Fruit fly (Drosophila melanogaster): ENCODE results near the gene Raf.

The Raf gene

DNA sequence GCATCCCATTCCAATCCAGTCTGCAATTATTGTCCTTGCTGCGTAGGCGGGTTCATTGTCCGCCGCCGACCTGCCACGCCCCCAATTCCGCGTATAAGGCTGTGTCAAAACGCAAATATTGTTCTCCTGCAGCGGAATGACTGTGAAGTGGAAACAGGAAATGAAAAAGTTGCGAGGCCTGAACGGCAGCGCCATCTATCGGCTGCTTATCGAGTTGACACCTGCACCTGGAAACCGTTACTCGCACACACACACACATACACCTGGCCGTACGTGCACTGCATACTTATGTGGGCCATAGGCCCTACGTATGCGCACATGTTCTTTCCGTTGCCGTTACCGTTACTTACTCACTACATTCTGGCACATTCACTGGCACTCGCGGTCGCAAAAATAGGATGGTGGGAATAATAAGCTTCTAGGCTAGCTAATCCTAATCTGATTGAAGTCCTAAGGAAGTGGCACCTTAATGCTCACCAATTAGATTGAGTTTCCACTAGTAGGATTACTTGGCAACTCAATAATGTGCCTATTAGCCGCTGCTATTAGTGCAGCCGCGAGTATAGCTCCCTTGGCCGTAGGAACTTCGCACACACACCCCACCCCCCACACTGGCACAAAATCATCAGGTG is 36.5 kb upstream of the Raf start:
- TF ChIP-seq nmo (GFP tag; optimal IDR thresholded peaks at IDR 0.05) = no peak
- TF ChIP-seq CG31388 (GFP tag; optimal IDR thresholded peaks at IDR 0.05) = no peak
- TF ChIP-seq D (optimal IDR thresholded peaks at IDR 0.05) = no peak
- TF ChIP-seq D (GFP tag; optimal IDR thresholded peaks at IDR 0.05) = no peak
- TF ChIP-seq gsb (GFP tag; IDR thresholded peaks at IDR 0.05) = no peak
- TF ChIP-seq CG11504 (tag; optimal IDR thresholded peaks at IDR 0.05) = peak; percentile 7
- TF ChIP-seq knrl (GFP tag; IDR thresholded peaks at IDR 0.05; ENCODE audit: partially characterized antibody) = no peak
- TF ChIP-seq Drgx (GFP tag; IDR thresholded peaks at IDR 0.05) = peak; percentile 41; the same call in 1 of the 2 replicates
- TF ChIP-seq CG7786 (GFP tag; optimal IDR thresholded peaks at IDR 0.05) = no peak
- TF ChIP-seq pfk (GFP tag; optimal IDR thresholded peaks at IDR 0.05) = no peak
- peak; percentile 4 for TF ChIP-seq CG9727 (GFP tag; optimal IDR thresholded peaks at IDR 0.05)
- TF ChIP-seq CG3847 (GFP tag; IDR thresholded peaks at IDR 0.05) = no peak
- no peak for TF ChIP-seq CG17385 (GFP tag; optimal IDR thresholded peaks at IDR 0.05)
- TF ChIP-seq CG9437 (GFP tag; optimal IDR thresholded peaks at IDR 0.05) = no peak
- no peak for TF ChIP-seq ato (GFP tag; IDR thresholded peaks at IDR 0.05; ENCODE audit: partially characterized antibody)
- no peak for TF ChIP-seq CG4617 (GFP tag; optimal IDR thresholded peaks at IDR 0.05; ENCODE audit: borderline replicate concordance)
- TF ChIP-seq dysf (GFP tag; IDR thresholded peaks at IDR 0.05) = 0 out of 3 replicates have a peak, but pooled peaks have one; percentile 25
- TF ChIP-seq CG2120 (GFP tag; optimal IDR thresholded peaks at IDR 0.05) = peak; percentile 20
- no peak for TF ChIP-seq CG2116 (GFP tag; optimal IDR thresholded peaks at IDR 0.05)
- peak; percentile 2 for TF ChIP-seq CG6765 (GFP tag; optimal IDR thresholded peaks at IDR 0.05)
- TF ChIP-seq Deaf1 (tag; optimal IDR thresholded peaks at IDR 0.05) = no peak
- peak in 1 of 2 experiments; percentile 8 for TF ChIP-seq Hr51 (GFP tag; optimal IDR thresholded peaks at IDR 0.05)
- no peak for TF ChIP-seq CG11398 (GFP tag; optimal IDR thresholded peaks at IDR 0.05)
- TF ChIP-seq BEAF-32 (GFP tag; optimal IDR thresholded peaks at IDR 0.05) = no peak
- no peak for TF ChIP-seq Usf (GFP tag; optimal IDR thresholded peaks at IDR 0.05)
- TF ChIP-seq Hsf (GFP tag; optimal IDR thresholded peaks at IDR 0.05) = no peak
- no peak for TF ChIP-seq E2f2 (GFP tag; IDR thresholded peaks at IDR 0.05)
- no peak for TF ChIP-seq gfzf (GFP tag; optimal IDR thresholded peaks at IDR 0.05)
- no peak for TF ChIP-seq CG1792 (GFP tag; optimal IDR thresholded peaks at IDR 0.05)
- peak; percentile 21 for TF ChIP-seq sens (GFP tag)
- no peak for TF ChIP-seq cato (GFP tag; optimal IDR thresholded peaks at IDR 0.05; ENCODE audit: borderline replicate concordance)
- TF ChIP-seq odd (GFP tag; optimal IDR thresholded peaks at IDR 0.05) = no peak
- no peak for TF ChIP-seq CG32772 (GFP tag; IDR thresholded peaks at IDR 0.05)
- TF ChIP-seq Fer3 (tag; optimal IDR thresholded peaks at IDR 0.05) = no peak
- TF ChIP-seq Ets97D (GFP tag; optimal IDR thresholded peaks at IDR 0.05) = peak; percentile 54
- TF ChIP-seq nom (GFP tag; optimal IDR thresholded peaks at IDR 0.05) = peak; percentile 35
- no peak for TF ChIP-seq Dfd (GFP tag; optimal IDR thresholded peaks at IDR 0.05)
- peak; percentile 48 for TF ChIP-seq Ets65A (GFP tag)
- TF ChIP-seq CG3995 (GFP tag; optimal IDR thresholded peaks at IDR 0.05) = no peak
- TF ChIP-seq Fer1 (GFP tag; optimal IDR thresholded peaks at IDR 0.05) = peak; percentile 18
- no peak for TF ChIP-seq B-H2 (GFP tag; optimal IDR thresholded peaks at IDR 0.05)
- TF ChIP-seq Hmx (GFP tag; optimal IDR thresholded peaks at IDR 0.05) = no peak
- TF ChIP-seq HLH3B (GFP tag; IDR thresholded peaks at IDR 0.05) = no peak
- TF ChIP-seq inv (GFP tag; IDR thresholded peaks at IDR 0.05; ENCODE audit: partially characterized antibody) = no peak
- no peak for TF ChIP-seq da (GFP tag; optimal IDR thresholded peaks at IDR 0.05)
- peak; percentile 43; the same call in 1 of the 2 replicates for TF ChIP-seq CG11696 (GFP tag; IDR thresholded peaks at IDR 0.05)
- TF ChIP-seq cg (GFP tag; optimal IDR thresholded peaks at IDR 0.05) = peak; percentile 9
- no peak for TF ChIP-seq ind (GFP tag; optimal IDR thresholded peaks at IDR 0.05)
- TF ChIP-seq CTCF (GFP tag; optimal IDR thresholded peaks at IDR 0.05) = peak; percentile 84
- TF ChIP-seq Nf-YA (GFP tag; IDR thresholded peaks at IDR 0.05) = no peak
- peak; percentile 38 for TF ChIP-seq Hmr (GFP tag; optimal IDR thresholded peaks at IDR 0.05)
